Fruit fly (Drosophila melanogaster): ENCODE measurements around the gene pigs.
A peak's percentile ranks its signal among the peaks of the same experiment; 100 is the strongest.

Gene pigs

dm6 chrX:6696467-6696866 lies 96.6 kb downstream of the pigs start (continued):
- peak; percentile 64 for TF ChIP-seq Lpt (GFP tag; optimal IDR thresholded peaks at IDR 0.05)
- peak; percentile 80 for TF ChIP-seq OdsH (GFP tag; optimal IDR thresholded peaks at IDR 0.05)
- TF ChIP-seq Hr4 (GFP tag; optimal IDR thresholded peaks at IDR 0.05): peak; percentile 68
- TF ChIP-seq CG15336 (GFP tag; IDR thresholded peaks at IDR 0.05): peak; percentile 89
- peak; percentile 81 for TF ChIP-seq lz (GFP tag; optimal IDR thresholded peaks at IDR 0.05)
- TF ChIP-seq fkh (GFP tag; optimal IDR thresholded peaks at IDR 0.05): no peak
- TF ChIP-seq esn (GFP tag; optimal IDR thresholded peaks at IDR 0.05): peak; percentile 86
- peak; percentile 44 for TF ChIP-seq Eip93F (GFP tag; optimal IDR thresholded peaks at IDR 0.05)
- TF ChIP-seq dac (GFP tag; optimal IDR thresholded peaks at IDR 0.05): peak; percentile 51
- TF ChIP-seq CG34406 (GFP tag; optimal IDR thresholded peaks at IDR 0.05): peak; percentile 73
- peak; percentile 67 for TF ChIP-seq CG7368 (GFP tag; optimal IDR thresholded peaks at IDR 0.05)
- TF ChIP-seq CG8632 (GFP tag; optimal IDR thresholded peaks at IDR 0.05): peak; percentile 79
- TF ChIP-seq CG4318 (GFP tag; optimal IDR thresholded peaks at IDR 0.05): no peak
- peak; percentile 68 for TF ChIP-seq dsx (GFP tag; optimal IDR thresholded peaks at IDR 0.05; ENCODE audit: poor library complexity, severe bottlenecking)
- peak; percentile 14 for TF ChIP-seq fd85E (GFP tag; optimal IDR thresholded peaks at IDR 0.05)
- peak; percentile 68 for TF ChIP-seq fd59A (GFP tag; optimal IDR thresholded peaks at IDR 0.05)
- TF ChIP-seq acj6 (GFP tag; optimal IDR thresholded peaks at IDR 0.05): peak; percentile 81
- TF ChIP-seq Hr39 (GFP tag; optimal IDR thresholded peaks at IDR 0.05): peak; percentile 73
- TF ChIP-seq CG6792 (GFP tag; optimal IDR thresholded peaks at IDR 0.05): peak; percentile 84
- TF ChIP-seq CG9139 (GFP tag; optimal IDR thresholded peaks at IDR 0.05): peak; percentile 61
- peak; percentile 80 for TF ChIP-seq pdm3 (GFP tag; optimal IDR thresholded peaks at IDR 0.05)
- TF ChIP-seq CG11762 (GFP tag; optimal IDR thresholded peaks at IDR 0.05; ENCODE audit: insufficient read depth): peak; percentile 56
- peak; percentile 76 for TF ChIP-seq Eip75B (GFP tag; optimal IDR thresholded peaks at IDR 0.05)
- peak; percentile 86 for TF ChIP-seq Met (GFP tag; optimal IDR thresholded peaks at IDR 0.05)
- peak; percentile 82 for TF ChIP-seq CG6163 (GFP tag; IDR thresholded peaks at IDR 0.05)
- peak; percentile 64 for TF ChIP-seq CG16779 (tag; optimal IDR thresholded peaks at IDR 0.05)

dm6 chrX:6698248-6698812 lies 98.5 kb downstream of the pigs start, which contains the start of gene CG14440:
Gene CG14440, minus strand, starts transcription at chrX:6698567.
- TF ChIP-seq topi (GFP tag; optimal IDR thresholded peaks at IDR 0.05) (no peak), CG6808 (GFP tag; optimal IDR thresholded peaks at IDR 0.05) (peak; percentile 15), Eip75B (GFP tag; optimal IDR thresholded peaks at IDR 0.05) (no peak), ss (GFP tag; optimal IDR thresholded peaks at IDR 0.05) (peak; percentile 4 to 45), CG3032 (tag; optimal IDR thresholded peaks at IDR 0.05) (no peak), CG15336 (GFP tag; IDR thresholded peaks at IDR 0.05) (0 out of 2 replicates have a peak, but pooled peaks have one; percentile 14), net (GFP tag; optimal IDR thresholded peaks at IDR 0.05) (no peak), salr (GFP tag; optimal IDR thresholded peaks at IDR 0.05) (no peak), fkh (GFP tag; optimal IDR thresholded peaks at IDR 0.05) (peak; percentile 68), CG10631 (GFP tag; optimal IDR thresholded peaks at IDR 0.05) (no peak), eg (GFP tag; IDR thresholded peaks at IDR 0.05) (no peak), Sox15 (GFP tag; optimal IDR thresholded peaks at IDR 0.05) (no peak), CG34406 (GFP tag; optimal IDR thresholded peaks at IDR 0.05) (no peak), vri (GFP tag; optimal IDR thresholded peaks at IDR 0.05) (peak; percentile 30), dac (GFP tag; optimal IDR thresholded peaks at IDR 0.05) (no peak), CG1621 (tag; optimal IDR thresholded peaks at IDR 0.05) (peak; percentile 40), CG7368 (GFP tag; optimal IDR thresholded peaks at IDR 0.05) (no peak), Hr38 (GFP tag; optimal IDR thresholded peaks at IDR 0.05) (no peak), Smox (GFP tag; optimal IDR thresholded peaks at IDR 0.05) (no peak), CG6854 (GFP tag; optimal IDR thresholded peaks at IDR 0.05) (peak; percentile 35), cyc (GFP tag; optimal IDR thresholded peaks at IDR 0.05) (no peak), CG8319 (GFP tag; optimal IDR thresholded peaks at IDR 0.05) (no peak), Ets21C (GFP tag; optimal IDR thresholded peaks at IDR 0.05) (no peak), CG31627 (GFP tag; optimal IDR thresholded peaks at IDR 0.05) (no peak), achi (GFP tag; optimal IDR thresholded peaks at IDR 0.05) (no peak), Eip78C (GFP tag) (peak; percentile 16)

All from whole organism, prepupa.